Worm (Caenorhabditis elegans) whole organism, L1 larva: Measurements from ENCODE around the gene F54B11.4.

Experiments used
- blmp-1 ChIP-seq: fragments of 150-350 bp; optimal IDR thresholded peaks from 2 replicates; lab custom pipeline; 2014; ENCODE audit warnings: missing biosample characterization, missing genetic modification characterization
- elt-3 ChIP-seq, 6 experiments: fragments of 150-350 bp in 1 of 6; sonication (generic microtip); optimal IDR thresholded peaks; 2 replicates each; lab custom pipeline; 2017 to 2018; ENCODE audit warnings: missing biosample characterization in 6 of 6, missing genetic modification characterization in 6 of 6, inconsistent platforms in 1 of 6
- fkh-10 ChIP-seq: sonication (generic microtip); optimal IDR thresholded peaks from 2 replicates; lab custom pipeline; 2017; ENCODE audit warnings: missing biosample characterization, missing genetic modification reagents, missing genetic modification characterization
- irx-1 ChIP-seq: sonication (generic microtip); optimal IDR thresholded peaks from 2 replicates; lab custom pipeline; 2016; ENCODE audit warnings: missing genetic modification characterization, missing compliant biosample characterization
- zip-4 ChIP-seq: fragments of 200-800 bp; sonication (Bioruptor generic); optimal IDR thresholded peaks from 2 replicates; lab custom pipeline; 2018; ENCODE audit warnings: mild to moderate bottlenecking, missing genetic modification characterization, moderate library complexity, missing compliant biosample characterization
- ztf-4 ChIP-seq: fragments of 150-350 bp; optimal IDR thresholded peaks from 2 replicates; lab custom pipeline; 2014; ENCODE audit warnings: missing biosample characterization, missing genetic modification characterization

- TF ChIP-seq zip-4 (GFP tag; lab: Kevin White, UChicago) (no peak), fkh-10 (GFP tag; lab: Kevin White, UChicago) (no peak), elt-3 (tag; optimal IDR thresholded peaks at IDR 0.05; lab: Kevin White, UChicago) (no peak), irx-1 (no peak), ztf-4 (tag; lab: Kevin White, UChicago) (no peak), blmp-1 (no peak)
Measured at ce11 chrX:13574029-13574428, 18.4 kb upstream of the F54B11.4 start.
